ENCODE assay signal across 2 fruit fly cellular contexts in the genomic region with DNA sequence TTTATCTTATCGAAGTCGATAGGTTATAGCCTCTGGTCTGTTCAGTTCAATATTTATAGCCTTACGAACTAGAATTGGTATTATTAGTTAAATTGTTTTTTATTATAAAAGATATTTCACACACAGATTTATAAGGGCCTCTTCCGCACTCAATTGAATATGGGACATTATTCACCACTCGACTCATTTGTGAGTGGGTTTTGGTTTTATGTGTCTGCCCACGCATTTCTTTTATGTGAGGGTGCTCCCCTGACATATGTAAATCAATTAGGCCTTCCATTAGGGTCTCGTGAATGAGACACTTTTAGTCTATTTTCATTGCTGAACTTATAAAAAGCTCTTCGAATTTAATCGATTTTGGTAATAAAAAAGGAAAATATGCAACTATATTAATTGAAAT.
A peak's percentile ranks its signal among the peaks of the same experiment; 100 is the strongest.
TF ChIP-seq lines count a peak whose summit lies in the region.

No protein-coding gene starts in this region.

- no peak for TF ChIP-seq CTCF in whole organism, embryonic (GFP tag; optimal IDR thresholded peaks at IDR 0.05; lab: Kevin White, UChicago)

TF ChIP-seq in whole organism, adult, 20 proteins besides CTCF, POLR2A, EP300 and RAD21:
- no peak for TF ChIP-seq tj (GFP tag; optimal IDR thresholded peaks at IDR 0.05; lab: Kevin White, UChicago)
- peak; percentile 41 for TF ChIP-seq kay (GFP tag; lab: Kevin White, UChicago; ENCODE audit: borderline replicate concordance)

TF ChIP-seq in whole organism, embryonic, 481 proteins besides CTCF, POLR2A, EP300 and RAD21:
- TF ChIP-seq CG5180 (GFP tag; optimal IDR thresholded peaks at IDR 0.05; lab: Kevin White, UChicago) (no peak), GATAe (GFP tag; conservative IDR thresholded peaks at IDR 0.05; lab: Robert Waterston, UW) (no peak), HLH54F (GFP tag; optimal IDR thresholded peaks at IDR 0.05; lab: Kevin White, UChicago) (no peak), z (GFP tag; IDR thresholded peaks at IDR 0.05; lab: Robert Waterston, UW) (peak; percentile 93), gce (GFP tag; IDR thresholded peaks at IDR 0.05; lab: Robert Waterston, UW) (no peak), schlank (tag; optimal IDR thresholded peaks at IDR 0.05; lab: Kevin White, UChicago) (no peak), oc (tag; optimal IDR thresholded peaks at IDR 0.05; lab: Kevin White, UChicago) (no peak), tin (GFP tag; optimal IDR thresholded peaks at IDR 0.05; lab: Kevin White, UChicago) (no peak), wek (GFP tag; optimal IDR thresholded peaks at IDR 0.05; lab: Kevin White, UChicago) (no peak), ATbp (GFP tag; optimal IDR thresholded peaks at IDR 0.05; lab: Kevin White, UChicago) (no peak), E2f2 (GFP tag; IDR thresholded peaks at IDR 0.05; lab: Robert Waterston, UW) (no peak), Med (GFP tag; lab: Kevin White, UChicago) (peak; percentile 16), CG15696 (tag; optimal IDR thresholded peaks at IDR 0.05; lab: Kevin White, UChicago) (no peak), sr (GFP tag; IDR thresholded peaks at IDR 0.05; lab: Robert Waterston, UW) (peak; percentile 95; the same call in 2 of the 3 replicates)
